Fruit fly (Drosophila melanogaster) whole organism, embryonic: ENCODE results near the gene CG11668.
A peak's percentile ranks its signal among the peaks of the same experiment; 100 is the strongest.

ENCODE experiments used
- Adf1 ChIP-seq: fragments of 200-800 bp; sonication (Bioruptor generic); IDR thresholded peaks from 2 replicates; pipeline ENCODE4 v1.3.6; 2022; ENCODE audit warnings: missing biosample characterization, missing genetic modification characterization
- B-H1 ChIP-seq: fragments of 200-800 bp; sonication (Bioruptor generic); IDR thresholded peaks from 3 replicates; pipeline ENCODE4 v1.3.6; 2022; ENCODE audit warnings: missing biosample characterization, missing genetic modification characterization
- C15 ChIP-seq: fragments of 200-800 bp; sonication (Bioruptor generic); IDR thresholded peaks from 3 replicates; pipeline ENCODE4 v1.3.6; 2022; ENCODE audit warnings: missing biosample characterization, missing genetic modification characterization
- CG10321 ChIP-seq: fragments of 200-800 bp; sonication (Bioruptor generic); IDR thresholded peaks from 2 replicates; pipeline ENCODE4 v1.3.6; 2022; ENCODE audit warnings: missing biosample characterization, missing genetic modification characterization
- CG10543 ChIP-seq: fragments of 200-800 bp; sonication (Bioruptor generic); optimal IDR thresholded peaks from 3 replicates; lab custom pipeline; 2017; ENCODE audit warnings: missing biosample characterization, mild to moderate bottlenecking, missing genetic modification characterization, moderate library complexity
- CG12155 ChIP-seq: fragments of 200-800 bp; sonication (Bioruptor generic); optimal IDR thresholded peaks from 3 replicates; lab custom pipeline; 2016; ENCODE audit warnings: missing biosample characterization, missing genetic modification characterization
- CG14710 ChIP-seq: fragments of 200-800 bp; sonication (Bioruptor generic); optimal IDR thresholded peaks from 3 replicates; lab custom pipeline; 2019; ENCODE audit warnings: missing biosample characterization, mild to moderate bottlenecking, missing genetic modification characterization, moderate library complexity
- CG15601 ChIP-seq: fragments of 200-800 bp; sonication (Bioruptor generic); optimal IDR thresholded peaks from 3 replicates; lab custom pipeline; 2019; ENCODE audit warnings: missing biosample characterization, mild to moderate bottlenecking, missing genetic modification characterization, moderate library complexity
- CG16779 ChIP-seq: fragments of 200-800 bp; sonication (Bioruptor generic); IDR thresholded peaks from 2 replicates; pipeline ENCODE4 v1.3.6; 2022; ENCODE audit warnings: missing biosample characterization, missing genetic modification characterization
- CG17829 ChIP-seq: fragments of 200-800 bp; optimal IDR thresholded peaks from 2 replicates; lab custom pipeline; 2019; ENCODE audit warnings: missing biosample characterization, mild to moderate bottlenecking, missing genetic modification characterization, moderate library complexity
- CG1792 ChIP-seq: fragments of 200-800 bp; sonication (Bioruptor generic); optimal IDR thresholded peaks from 2 replicates; lab custom pipeline; 2016; ENCODE audit warnings: missing biosample characterization, missing genetic modification characterization
- CG4854 ChIP-seq: fragments of 200-800 bp; sonication (Bioruptor generic); optimal IDR thresholded peaks from 2 replicates; lab custom pipeline; 2016; ENCODE audit warnings: missing biosample characterization, missing genetic modification characterization, inconsistent platforms
- CG6175 ChIP-seq: fragments of 200-800 bp; sonication (Bioruptor generic); IDR thresholded peaks from 3 replicates; pipeline ENCODE4 v1.3.6; 2022; ENCODE audit warnings: missing biosample characterization, missing genetic modification characterization
- CG6765 ChIP-seq: fragments of 200-800 bp; sonication (Bioruptor generic); optimal IDR thresholded peaks from 3 replicates; lab custom pipeline; 2017; ENCODE audit warnings: missing biosample characterization, mild to moderate bottlenecking, missing genetic modification characterization
- CG7556 ChIP-seq: fragments of 200-800 bp; sonication (Bioruptor generic); optimal IDR thresholded peaks from 2 replicates; lab custom pipeline; 2017; ENCODE audit warnings: missing biosample characterization, mild to moderate bottlenecking, missing genetic modification characterization
- CG7745 ChIP-seq: fragments of 200-800 bp; sonication (Bioruptor generic); optimal IDR thresholded peaks from 2 replicates; lab custom pipeline; 2018; ENCODE audit warnings: missing biosample characterization, mild to moderate bottlenecking, missing genetic modification characterization, moderate library complexity
- CG7839 ChIP-seq: fragments of 200-800 bp; sonication (Bioruptor generic); optimal IDR thresholded peaks from 3 replicates; lab custom pipeline; 2018; ENCODE audit warnings: missing biosample characterization, mild to moderate bottlenecking, missing genetic modification characterization, moderate library complexity
- CG8478 ChIP-seq: fragments of >200 bp; optimal IDR thresholded peaks from 2 replicates; lab custom pipeline; 2018
- CG8765 ChIP-seq: fragments of 200-800 bp; sonication (Bioruptor generic); IDR thresholded peaks from 2 replicates; pipeline ENCODE4 v1.3.6; 2022; ENCODE audit warnings: missing biosample characterization, missing genetic modification characterization
- CG9437 ChIP-seq: fragments of 200-800 bp; sonication (Bioruptor generic); optimal IDR thresholded peaks from 2 replicates; lab custom pipeline; 2018; ENCODE audit warnings: missing biosample characterization, mild to moderate bottlenecking, missing genetic modification characterization
- CG9932 ChIP-seq: fragments of 200-800 bp; sonication (Bioruptor generic); IDR thresholded peaks from 2 replicates; pipeline ENCODE4 v1.3.6; 2022; ENCODE audit warnings: missing biosample characterization, missing genetic modification characterization
- Dfd ChIP-seq, 2 experiments: fragments of >200 bp; optimal IDR thresholded peaks; 2 replicates each; lab custom pipeline; 2017; ENCODE audit warnings: missing biosample characterization in 2 of 2, missing genetic modification characterization in 2 of 2
- Dll ChIP-seq: fragments of 200-800 bp; sonication (Bioruptor generic); IDR thresholded peaks from 4 replicates; pipeline ENCODE4 v1.3.6; 2022; ENCODE audit warnings: missing biosample characterization, missing genetic modification characterization; ENCODE audit not compliant: partially characterized antibody
- Dref ChIP-seq: fragments of 200-800 bp; sonication (Bioruptor generic); IDR thresholded peaks from 2 replicates; pipeline ENCODE4 v1.3.6; 2022; ENCODE audit warnings: missing biosample characterization, missing genetic modification characterization
- Hey ChIP-seq: fragments of 200-800 bp; sonication (Bioruptor generic); optimal IDR thresholded peaks from 3 replicates; lab custom pipeline; 2018; ENCODE audit warnings: missing biosample characterization, mild to moderate bottlenecking, missing genetic modification characterization
- Lim3 ChIP-seq: fragments of 200-800 bp; sonication (Bioruptor generic); IDR thresholded peaks from 2 replicates; pipeline ENCODE4 v1.3.6; 2022; ENCODE audit warnings: missing biosample characterization, missing genetic modification characterization
- Mrtf ChIP-seq: fragments of 200-800 bp; sonication (Bioruptor generic); IDR thresholded peaks from 3 replicates; pipeline ENCODE4 v1.3.6; 2022; ENCODE audit warnings: missing biosample characterization, missing genetic modification characterization
- NC2β ChIP-seq: fragments of 200-800 bp; sonication (Bioruptor generic); optimal IDR thresholded peaks from 2 replicates; lab custom pipeline; 2016; ENCODE audit warnings: missing biosample characterization, missing genetic modification characterization
- NK7.1 ChIP-seq: fragments of 200-800 bp; sonication (Bioruptor generic); optimal IDR thresholded peaks from 3 replicates; lab custom pipeline; 2016; ENCODE audit warnings: missing biosample characterization, missing genetic modification characterization
- Rfx ChIP-seq: fragments of 200-800 bp; sonication (Bioruptor generic); IDR thresholded peaks from 2 replicates; pipeline ENCODE4 v1.3.6; 2022; ENCODE audit warnings: missing biosample characterization, missing genetic modification characterization
- Sox100B ChIP-seq: fragments of 200-800 bp; sonication (Bioruptor generic); optimal IDR thresholded peaks from 3 replicates; lab custom pipeline; 2018; ENCODE audit warnings: missing biosample characterization, mild to moderate bottlenecking, missing genetic modification characterization
- Sox102F ChIP-seq: fragments of 200-800 bp; sonication (Bioruptor generic); optimal IDR thresholded peaks from 2 replicates; lab custom pipeline; 2018; ENCODE audit warnings: missing biosample characterization, mild to moderate bottlenecking, missing genetic modification characterization, moderate library complexity
- Trl ChIP-seq, 3 experiments: fragments of >200 bp in 2 of 3; fragments of 200-800 bp in 1 of 3; sonication (Bioruptor generic) in 1 of 3; optimal IDR thresholded peaks; 2 replicates in 1 of 3; 3 replicates in 2 of 3; lab custom pipeline; 2016 to 2017; ENCODE audit warnings: missing biosample characterization in 1 of 3, missing genetic modification characterization in 1 of 3
- Vsx1 ChIP-seq: fragments of 200-800 bp; sonication (Bioruptor generic); optimal IDR thresholded peaks from 2 replicates; lab custom pipeline; 2017; ENCODE audit warnings: missing biosample characterization, mild to moderate bottlenecking, missing genetic modification characterization, missing genetic modification reagents
- Xbp1 ChIP-seq: fragments of 200-800 bp; sonication (Bioruptor generic); optimal IDR thresholded peaks from 3 replicates; lab custom pipeline; 2016; ENCODE audit warnings: missing biosample characterization, mild to moderate bottlenecking, missing genetic modification characterization
- ato ChIP-seq: fragments of 200-800 bp; sonication (Bioruptor generic); IDR thresholded peaks from 2 replicates; pipeline ENCODE4 v1.3.6; 2022; ENCODE audit warnings: missing biosample characterization, missing genetic modification characterization; ENCODE audit not compliant: partially characterized antibody
- emc ChIP-seq: fragments of 200-800 bp; sonication (Bioruptor generic); optimal IDR thresholded peaks from 2 replicates; lab custom pipeline; 2016; ENCODE audit warnings: missing biosample characterization, missing genetic modification characterization
- ems ChIP-seq: fragments of 200-800 bp; sonication (Bioruptor generic); optimal IDR thresholded peaks from 3 replicates; lab custom pipeline; 2016; ENCODE audit warnings: missing biosample characterization, missing genetic modification characterization
- eve ChIP-seq, 2 experiments: fragments of >200 bp; optimal IDR thresholded peaks; 2 replicates each; lab custom pipeline; 2017; ENCODE audit warnings: missing biosample characterization in 2 of 2, missing genetic modification characterization in 2 of 2
- fd64A ChIP-seq: fragments of 200-800 bp; sonication (Bioruptor generic); optimal IDR thresholded peaks from 3 replicates; lab custom pipeline; 2018; ENCODE audit warnings: missing biosample characterization, mild to moderate bottlenecking, missing genetic modification characterization
- fu2 ChIP-seq: fragments of 200-800 bp; sonication (Bioruptor generic); optimal IDR thresholded peaks from 2 replicates; lab custom pipeline; 2016; ENCODE audit warnings: missing biosample characterization, missing genetic modification characterization
- jumu ChIP-seq: fragments of 200-800 bp; sonication (Bioruptor generic); optimal IDR thresholded peaks from 3 replicates; lab custom pipeline; 2016; ENCODE audit warnings: missing biosample characterization, missing genetic modification characterization
- lilli ChIP-seq: fragments of 200-800 bp; sonication (Bioruptor generic); optimal IDR thresholded peaks from 3 replicates; lab custom pipeline; 2016; ENCODE audit warnings: missing biosample characterization, missing genetic modification characterization
- lmd ChIP-seq: fragments of 200-800 bp; sonication (Bioruptor generic); IDR thresholded peaks from 2 replicates; pipeline ENCODE4 v1.3.6; 2022; ENCODE audit warnings: missing biosample characterization, missing genetic modification characterization
- lola ChIP-seq, 3 experiments: fragments of >200 bp in 2 of 3; fragments of 200-800 bp in 1 of 3; sonication (Bioruptor generic) in 1 of 3; optimal IDR thresholded peaks; 2 replicates each; lab custom pipeline; 2017 to 2019; ENCODE audit warnings: missing biosample characterization in 3 of 3, missing genetic modification characterization in 3 of 3, mild to moderate bottlenecking in 1 of 3, moderate library complexity in 1 of 3
- nau ChIP-seq: fragments of 200-800 bp; sonication (Bioruptor generic); optimal IDR thresholded peaks from 3 replicates; lab custom pipeline; 2017; ENCODE audit warnings: missing biosample characterization, mild to moderate bottlenecking, missing genetic modification characterization, missing genetic modification reagents
- nerfin-1 ChIP-seq: fragments of 200-800 bp; sonication (Bioruptor generic); optimal IDR thresholded peaks from 3 replicates; lab custom pipeline; 2019; ENCODE audit warnings: missing biosample characterization, mild to moderate bottlenecking, missing genetic modification characterization, moderate library complexity
- nom ChIP-seq: fragments of 200-800 bp; sonication (Bioruptor generic); optimal IDR thresholded peaks from 2 replicates; lab custom pipeline; 2017; ENCODE audit warnings: missing biosample characterization, missing genetic modification characterization, mild to moderate bottlenecking, moderate library complexity, missing genetic modification reagents
- sim ChIP-seq: fragments of 200-800 bp; sonication (Bioruptor generic); IDR thresholded peaks from 2 replicates; pipeline ENCODE4 v1.3.6; 2022; ENCODE audit warnings: missing biosample characterization, missing genetic modification characterization
- slp2 ChIP-seq: fragments of 200-800 bp; sonication (Bioruptor generic); optimal IDR thresholded peaks from 2 replicates; lab custom pipeline; 2016; ENCODE audit warnings: missing biosample characterization, missing genetic modification characterization
- vnd ChIP-seq: fragments of 200-800 bp; sonication (Bioruptor generic); IDR thresholded peaks from 3 replicates; pipeline ENCODE4 v1.3.6; 2022; ENCODE audit warnings: missing biosample characterization, missing genetic modification characterization; ENCODE audit not compliant: partially characterized antibody
- zfh1 ChIP-seq: fragments of 200-800 bp; sonication (Bioruptor generic); IDR thresholded peaks from 3 replicates; pipeline ENCODE4 v1.3.6; 2022; ENCODE audit warnings: missing biosample characterization, missing genetic modification characterization

Gene CG11668

DNA sequence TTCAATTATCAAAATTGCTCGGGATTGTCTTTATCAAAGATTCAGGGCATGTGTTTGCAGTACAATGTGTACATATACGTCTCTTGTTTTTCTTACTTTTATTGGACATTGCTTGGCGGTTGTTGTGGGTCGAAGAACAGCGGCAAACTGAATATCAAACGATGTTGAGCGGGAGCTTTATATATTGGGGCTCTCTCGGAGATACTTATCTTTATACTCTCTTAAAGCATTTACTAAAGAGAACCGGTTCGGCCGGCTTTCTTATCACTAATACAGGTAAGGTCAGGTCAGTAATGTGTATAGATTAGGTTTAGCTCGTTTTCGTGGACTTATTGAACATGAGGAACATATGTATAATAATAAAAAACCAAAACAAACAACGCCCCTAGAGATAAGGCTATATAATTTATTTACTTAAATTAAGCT is 13.1 kb downstream of the CG11668 start, which contains the start of gene CG7966 (continued):
- TF ChIP-seq jumu (GFP tag; lab: Kevin White, UChicago) (no peak), Hey (tag; lab: Kevin White, UChicago) (no peak), CG14710 (tag; lab: Kevin White, UChicago) (no peak), C15 (no peak), CG9932 (GFP tag; lab: Robert Waterston, UW) (no peak), Trl (optimal IDR thresholded peaks at IDR 0.05; lab: Kevin White, UChicago) (peak; percentile 65 to 81), Trl (GFP tag; optimal IDR thresholded peaks at IDR 0.05; lab: Kevin White, UChicago) (no peak), ato (no peak), sim (GFP tag; lab: Robert Waterston, UW) (0 out of 2 replicates have a peak, but pooled peaks have one; percentile 33), Mrtf (GFP tag; lab: Robert Waterston, UW) (no peak), CG7745 (tag; lab: Kevin White, UChicago) (no peak), CG8765 (GFP tag; lab: Robert Waterston, UW) (no peak), CG6175 (GFP tag; lab: Robert Waterston, UW) (no peak), Dref (GFP tag; lab: Robert Waterston, UW) (no peak), CG7839 (no peak), vnd (GFP tag; lab: Robert Waterston, UW) (no peak), eve (GFP tag; optimal IDR thresholded peaks at IDR 0.05; lab: Kevin White, UChicago) (no peak), lola (GFP tag; optimal IDR thresholded peaks at IDR 0.05; lab: Kevin White, UChicago) (no peak), fu2 (GFP tag; lab: Kevin White, UChicago) (no peak), lmd (GFP tag; lab: Robert Waterston, UW) (no peak), CG9437 (GFP tag; lab: Kevin White, UChicago) (no peak), ems (GFP tag; lab: Kevin White, UChicago) (no peak), CG8478 (no peak), CG10543 (peak; percentile 5), B-H1 (GFP tag; lab: Robert Waterston, UW) (no peak; the same call in 2 of the 3 replicates), Rfx (GFP tag; lab: Robert Waterston, UW) (no peak), CG7556 (GFP tag; lab: Kevin White, UChicago) (no peak), CG12155 (no peak), CG4854 (GFP tag; lab: Kevin White, UChicago) (no peak), CG17829 (tag; lab: Kevin White, UChicago) (no peak), CG6765 (GFP tag; lab: Kevin White, UChicago) (no peak), Sox100B (GFP tag; lab: Kevin White, UChicago) (peak; percentile 40), CG1792 (GFP tag; lab: Kevin White, UChicago) (no peak), zfh1 (GFP tag; lab: Robert Waterston, UW) (no peak), CG10321 (no peak), emc (GFP tag; lab: Kevin White, UChicago) (no peak), CG16779 (GFP tag; lab: Robert Waterston, UW) (no peak), slp2 (GFP tag; lab: Kevin White, UChicago) (no peak), Xbp1 (no peak), lilli (GFP tag; lab: Kevin White, UChicago) (no peak), nau (GFP tag; lab: Kevin White, UChicago) (no peak), Sox102F (no peak), Dfd (GFP tag; optimal IDR thresholded peaks at IDR 0.05; lab: Kevin White, UChicago) (no peak), fd64A (GFP tag; lab: Kevin White, UChicago) (peak; percentile 32), CG15601 (tag; lab: Kevin White, UChicago) (no peak), NK7.1 (GFP tag; lab: Kevin White, UChicago) (no peak), Dll (GFP tag; lab: Robert Waterston, UW) (no peak), Lim3 (GFP tag; lab: Robert Waterston, UW) (no peak), Adf1 (GFP tag; lab: Robert Waterston, UW) (peak; percentile 26; the same call in 1 of the 2 replicates), nom (GFP tag; lab: Kevin White, UChicago) (peak; percentile 53), Vsx1 (GFP tag; lab: Kevin White, UChicago) (peak; percentile 48), nerfin-1 (tag; lab: Kevin White, UChicago) (no peak), NC2β (GFP tag; lab: Kevin White, UChicago) (no peak)
